Worm (Caenorhabditis elegans) whole organism, mixed stage, embryonic: ENCODE measurements around the gene lgc-49.

Experiments
- M03D4.4 ChIP-seq: sonication (generic microtip); optimal IDR thresholded peaks from 2 replicates; lab custom pipeline; 2017; ENCODE audit warnings: mild to moderate bottlenecking, missing genetic modification characterization, missing compliant biosample characterization
- bed-3 ChIP-seq: fragments of 200-800 bp; sonication (Bioruptor generic); optimal IDR thresholded peaks from 3 replicates; lab custom pipeline; 2018; ENCODE audit warnings: mild to moderate bottlenecking, missing genetic modification characterization, moderate library complexity, missing compliant biosample characterization
- blmp-1 ChIP-seq: fragments of 150-350 bp; optimal IDR thresholded peaks from 2 replicates; lab custom pipeline; 2014; ENCODE audit warnings: missing biosample characterization, missing genetic modification characterization
- ceh-39 ChIP-seq: fragments of 150-350 bp; optimal IDR thresholded peaks from 2 replicates; lab custom pipeline; 2014; ENCODE audit warnings: missing biosample characterization, missing genetic modification characterization
- ceh-43 ChIP-seq: fragments of 200-800 bp; sonication (Bioruptor generic); optimal IDR thresholded peaks from 2 replicates; lab custom pipeline; 2018; ENCODE audit warnings: mild to moderate bottlenecking, missing genetic modification characterization, moderate library complexity, missing compliant biosample characterization
- ceh-83 ChIP-seq: fragments of 200-800 bp; sonication (Bioruptor generic); optimal IDR thresholded peaks from 2 replicates; lab custom pipeline; 2018; ENCODE audit warnings: mild to moderate bottlenecking, missing genetic modification characterization, missing compliant biosample characterization
- ces-1 ChIP-seq: fragments of 150-350 bp; optimal IDR thresholded peaks from 2 replicates; lab custom pipeline; 2014; ENCODE audit warnings: missing biosample characterization, missing genetic modification reagents, missing genetic modification characterization
- cnd-1 ChIP-seq: fragments of 200-800 bp; sonication (Bioruptor generic); optimal IDR thresholded peaks from 2 replicates; lab custom pipeline; 2018; ENCODE audit warnings: mild to moderate bottlenecking, missing genetic modification characterization, missing compliant biosample characterization
- drap-1 ChIP-seq: fragments of 200-800 bp; sonication (Bioruptor generic); optimal IDR thresholded peaks from 3 replicates; lab custom pipeline; 2018; ENCODE audit warnings: mild to moderate bottlenecking, missing genetic modification characterization, missing compliant biosample characterization
- elt-1 ChIP-seq: sonication (generic microtip); optimal IDR thresholded peaks from 2 replicates; lab custom pipeline; 2017; ENCODE audit warnings: missing genetic modification characterization, mild to moderate bottlenecking, missing compliant biosample characterization, antibody characterized with exemption, moderate library complexity, borderline replicate concordance; ENCODE audit not compliant: insufficient read depth
- elt-3 ChIP-seq: fragments of 150-350 bp; optimal IDR thresholded peaks from 2 replicates; lab custom pipeline; 2014; ENCODE audit warnings: missing biosample characterization, missing genetic modification characterization
- flh-1 ChIP-seq: fragments of 200-800 bp; sonication (Bioruptor generic); optimal IDR thresholded peaks from 2 replicates; lab custom pipeline; 2018; ENCODE audit warnings: mild to moderate bottlenecking, missing genetic modification characterization, moderate library complexity, missing compliant biosample characterization
- ham-2 ChIP-seq: fragments of 200-800 bp; sonication (Bioruptor generic); optimal IDR thresholded peaks from 2 replicates; lab custom pipeline; 2018; ENCODE audit warnings: mild to moderate bottlenecking, missing genetic modification characterization, missing compliant biosample characterization
- hlh-1 ChIP-seq: fragments of 150-350 bp; optimal IDR thresholded peaks from 2 replicates; lab custom pipeline; 2014; ENCODE audit warnings: missing biosample characterization, missing genetic modification reagents, missing genetic modification characterization
- lin-13 ChIP-seq: fragments of 150-350 bp; optimal IDR thresholded peaks from 2 replicates; lab custom pipeline; 2014; ENCODE audit warnings: missing biosample characterization, missing genetic modification characterization
- lin-32 ChIP-seq: fragments of 200-800 bp; sonication (Bioruptor generic); optimal IDR thresholded peaks from 2 replicates; lab custom pipeline; 2018; ENCODE audit warnings: mild to moderate bottlenecking, missing genetic modification characterization, missing compliant biosample characterization
- lsy-2 ChIP-seq: fragments of 150-350 bp; optimal IDR thresholded peaks from 2 replicates; lab custom pipeline; 2014; ENCODE audit warnings: missing biosample characterization, missing genetic modification characterization
- mab-5 ChIP-seq: fragments of 150-350 bp; optimal IDR thresholded peaks from 2 replicates; lab custom pipeline; 2014; ENCODE audit warnings: missing biosample characterization, missing genetic modification characterization
- mep-1 ChIP-seq: fragments of 150-350 bp; optimal IDR thresholded peaks from 2 replicates; lab custom pipeline; 2017; ENCODE audit warnings: missing biosample characterization, missing genetic modification reagents, missing genetic modification characterization, inconsistent platforms
- mls-2 ChIP-seq: sonication (generic microtip); optimal IDR thresholded peaks from 2 replicates; lab custom pipeline; 2016; ENCODE audit warnings: mild to moderate bottlenecking, missing genetic modification characterization, moderate library complexity, missing compliant biosample characterization
- nhr-2 ChIP-seq: fragments of 150-350 bp; optimal IDR thresholded peaks from 2 replicates; lab custom pipeline; 2014; ENCODE audit warnings: missing biosample characterization, missing genetic modification characterization
- nhr-237 ChIP-seq: fragments of 150-350 bp; optimal IDR thresholded peaks from 2 replicates; lab custom pipeline; 2014; ENCODE audit warnings: missing biosample characterization, missing genetic modification characterization
- nhr-28 ChIP-seq: fragments of 150-350 bp; optimal IDR thresholded peaks from 2 replicates; lab custom pipeline; 2014; ENCODE audit warnings: missing biosample characterization, missing genetic modification characterization
- nhr-76 ChIP-seq: sonication (generic microtip); optimal IDR thresholded peaks from 2 replicates; lab custom pipeline; 2017; ENCODE audit warnings: missing biosample characterization, missing genetic modification characterization
- pha-4 ChIP-seq: fragments of 150-350 bp; optimal IDR thresholded peaks from 2 replicates; lab custom pipeline; 2018; ENCODE audit warnings: missing biosample characterization, missing genetic modification reagents, missing genetic modification characterization
- sem-2 ChIP-seq: fragments of 200-800 bp; sonication (Bioruptor generic); optimal IDR thresholded peaks from 2 replicates; lab custom pipeline; 2018; ENCODE audit warnings: mild to moderate bottlenecking, missing genetic modification characterization, missing compliant biosample characterization
- snpc-4 ChIP-seq: fragments of 150-350 bp; optimal IDR thresholded peaks from 2 replicates; lab custom pipeline; 2014; ENCODE audit warnings: missing biosample characterization, missing genetic modification characterization
- sptf-1 ChIP-seq: sonication (generic microtip); optimal IDR thresholded peaks from 2 replicates; lab custom pipeline; 2017; ENCODE audit warnings: mild to moderate bottlenecking, missing genetic modification characterization, moderate library complexity, missing compliant biosample characterization
- unc-120 ChIP-seq: sonication (generic microtip); optimal IDR thresholded peaks from 2 replicates; lab custom pipeline; 2017; ENCODE audit warnings: missing genetic modification characterization, missing compliant biosample characterization; ENCODE audit not compliant: poor library complexity, severe bottlenecking
- unc-39 ChIP-seq: fragments of 150-350 bp; optimal IDR thresholded peaks from 2 replicates; lab custom pipeline; 2014; ENCODE audit warnings: missing biosample characterization, missing genetic modification characterization
- unc-62 ChIP-seq: fragments of 150-350 bp; optimal IDR thresholded peaks from 2 replicates; lab custom pipeline; 2014; ENCODE audit warnings: missing biosample characterization, missing genetic modification reagents, missing genetic modification characterization
- zip-8 ChIP-seq: fragments of 150-350 bp; optimal IDR thresholded peaks from 2 replicates; lab custom pipeline; 2014; ENCODE audit warnings: missing biosample characterization, missing genetic modification characterization
- ztf-11 ChIP-seq: fragments of 150-350 bp; optimal IDR thresholded peaks from 2 replicates; lab custom pipeline; 2014; ENCODE audit warnings: missing biosample characterization, missing genetic modification characterization

Gene lgc-49

ce11 chrV:11216137-11216536, 25.1 kb downstream of the lgc-49 start:
- TF ChIP-seq mls-2 (tag; lab: Kevin White, UChicago): no peak
- TF ChIP-seq blmp-1 (tag; lab: Kevin White, UChicago): no peak
- TF ChIP-seq nhr-76: no peak
- no peak for TF ChIP-seq nhr-2 (tag; lab: Kevin White, UChicago)
- TF ChIP-seq ceh-39: no peak
- no peak for TF ChIP-seq unc-62 (GFP tag; lab: Kevin White, UChicago)
- TF ChIP-seq elt-1 (tag; lab: Kevin White, UChicago): no peak
- TF ChIP-seq sem-2: no peak
- no peak for TF ChIP-seq mep-1 (tag; lab: Kevin White, UChicago)
- TF ChIP-seq ztf-11 (tag; lab: Kevin White, UChicago): no peak
- TF ChIP-seq hlh-1 (tag; lab: Kevin White, UChicago): no peak
- no peak for TF ChIP-seq ham-2 (GFP tag; lab: Kevin White, UChicago)
- no peak for TF ChIP-seq M03D4.4 (tag; lab: Kevin White, UChicago)
- TF ChIP-seq lin-13 (tag; lab: Kevin White, UChicago): no peak
- no peak for TF ChIP-seq zip-8
- no peak for TF ChIP-seq nhr-237 (tag; lab: Kevin White, UChicago)
- no peak for TF ChIP-seq ceh-43 (GFP tag; lab: Kevin White, UChicago)
- no peak for TF ChIP-seq ceh-83 (GFP tag; lab: Kevin White, UChicago)
- no peak for TF ChIP-seq snpc-4 (tag; lab: Kevin White, UChicago)
- TF ChIP-seq lin-32 (GFP tag; lab: Kevin White, UChicago): no peak

- no peak for TF ChIP-seq elt-3 (tag; lab: Kevin White, UChicago)
- no peak for TF ChIP-seq elt-1 (tag; lab: Kevin White, UChicago)
- no peak for TF ChIP-seq nhr-2 (tag; lab: Kevin White, UChicago)
- no peak for TF ChIP-seq mls-2 (tag; lab: Kevin White, UChicago)
- no peak for TF ChIP-seq cnd-1 (tag; lab: Kevin White, UChicago)
- no peak for TF ChIP-seq lsy-2 (tag; lab: Kevin White, UChicago)
- TF ChIP-seq sem-2: no peak
- TF ChIP-seq mab-5 (tag; lab: Kevin White, UChicago): no peak
- TF ChIP-seq ztf-11 (tag; lab: Kevin White, UChicago): no peak
- TF ChIP-seq flh-1: no peak
- TF ChIP-seq ceh-43 (GFP tag; lab: Kevin White, UChicago): no peak
- no peak for TF ChIP-seq ceh-83 (GFP tag; lab: Kevin White, UChicago)
These were observed 26.3 kb downstream of the lgc-49 start, which contains the start of gene cyp-29A2 for ce11 chrV:11217394-11217793. Gene cyp-29A2 (plus strand): TSS chrV:11217583.

- TF ChIP-seq lsy-2 (tag; lab: Kevin White, UChicago) (no peak), zip-8 (no peak), unc-62 (GFP tag; lab: Kevin White, UChicago) (no peak), mls-2 (tag; lab: Kevin White, UChicago) (no peak), blmp-1 (tag; lab: Kevin White, UChicago) (no peak), ceh-83 (GFP tag; lab: Kevin White, UChicago) (no peak), pha-4 (tag; lab: Kevin White, UChicago) (no peak), M03D4.4 (tag; lab: Kevin White, UChicago) (no peak), ces-1 (GFP tag; lab: Kevin White, UChicago) (no peak), lin-32 (GFP tag; lab: Kevin White, UChicago) (no peak)
These were observed 29.3 kb downstream of the lgc-49 start for ce11 chrV:11220415-11220814.

ce11 chrV:11220936-11221335, 29.9 kb downstream of the lgc-49 start, which contains the start of gene T19B10.2:
Gene T19B10.2 (plus strand): TSS chrV:11221302.
- TF ChIP-seq bed-3 (GFP tag; lab: Kevin White, UChicago) (no peak), nhr-2 (tag; lab: Kevin White, UChicago) (no peak), elt-1 (tag; lab: Kevin White, UChicago) (peak; percentile 83), blmp-1 (tag; lab: Kevin White, UChicago) (no peak), unc-120 (tag; lab: Kevin White, UChicago) (no peak), sptf-1 (no peak), sem-2 (no peak), nhr-237 (tag; lab: Kevin White, UChicago) (no peak), ztf-11 (tag; lab: Kevin White, UChicago) (no peak)
- TF ChIP-seq, all 35 proteins: peak for 1

- no peak for TF ChIP-seq lin-13 (tag; lab: Kevin White, UChicago)
- TF ChIP-seq sem-2: no peak
- no peak for TF ChIP-seq M03D4.4 (tag; lab: Kevin White, UChicago)
- TF ChIP-seq unc-120 (tag; lab: Kevin White, UChicago): no peak
- no peak for TF ChIP-seq drap-1 (GFP tag; lab: Kevin White, UChicago)
- no peak for TF ChIP-seq ceh-43 (GFP tag; lab: Kevin White, UChicago)
- TF ChIP-seq mls-2 (tag; lab: Kevin White, UChicago): no peak
- no peak for TF ChIP-seq unc-39 (tag; lab: Kevin White, UChicago)
- TF ChIP-seq hlh-1 (tag; lab: Kevin White, UChicago): no peak
- no peak for TF ChIP-seq ham-2 (GFP tag; lab: Kevin White, UChicago)
- TF ChIP-seq mep-1 (tag; lab: Kevin White, UChicago): no peak
- TF ChIP-seq lin-32 (GFP tag; lab: Kevin White, UChicago): no peak
- no peak for TF ChIP-seq nhr-28
- TF ChIP-seq blmp-1 (tag; lab: Kevin White, UChicago): no peak
- TF ChIP-seq ces-1 (GFP tag; lab: Kevin White, UChicago): no peak
- TF ChIP-seq sptf-1: no peak
- TF ChIP-seq unc-62 (GFP tag; lab: Kevin White, UChicago): no peak
- no peak for TF ChIP-seq zip-8
- TF ChIP-seq lsy-2 (tag; lab: Kevin White, UChicago): no peak
- no peak for TF ChIP-seq cnd-1 (tag; lab: Kevin White, UChicago)
These were observed 32.6 kb downstream of the lgc-49 start for ce11 chrV:11223698-11224097.
